Fruit fly (Drosophila melanogaster) whole organism, prepupa: Measurements from ENCODE around the gene CG32102.

ENCODE experiments used
- Hr38 ChIP-seq: sonication (Bioruptor generic); optimal IDR thresholded peaks from 2 replicates; lab custom pipeline; 2016; ENCODE audit warnings: missing biosample characterization, missing genetic modification characterization
- cyc ChIP-seq: fragments of 200-800 bp; sonication (Bioruptor generic); optimal IDR thresholded peaks from 3 replicates; lab custom pipeline; 2016; ENCODE audit warnings: missing biosample characterization, missing genetic modification characterization
- svp ChIP-seq: fragments of 200-800 bp; sonication (Bioruptor generic); peaks from one replicate; lab custom pipeline; 2016; ENCODE audit warnings: missing biosample characterization, missing genetic modification characterization

DNA sequence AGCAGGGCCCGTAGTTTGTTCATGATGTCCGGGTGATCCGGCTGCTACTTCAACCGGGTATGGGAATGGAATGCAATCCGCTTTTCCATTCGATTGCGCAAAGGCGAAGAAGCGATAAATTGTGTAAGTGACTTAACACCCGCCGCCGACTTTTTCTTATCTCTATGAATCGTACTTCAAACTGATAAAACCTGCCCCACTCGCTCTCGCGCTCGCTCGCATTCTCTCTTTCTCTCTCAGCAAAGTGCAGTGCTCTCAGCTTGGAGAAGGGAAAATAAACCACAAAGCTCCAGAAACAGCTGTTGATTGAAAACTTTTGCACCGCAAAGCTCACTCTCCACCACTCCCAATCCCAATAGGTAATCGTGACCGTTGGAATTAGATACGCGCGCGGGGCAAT is 20.4 kb upstream of the CG32102 start:
- TF ChIP-seq cyc (GFP tag; lab: Kevin White, UChicago) (no peak), Hr38 (no peak), svp (GFP tag; lab: Kevin White, UChicago) (no peak)
